Worm (Caenorhabditis elegans): ENCODE measurements around the gene ncx-8.

- no peak for TF ChIP-seq nhr-25 (tag; optimal IDR thresholded peaks at IDR 0.05)
- no peak for TF ChIP-seq nhr-23 (tag; optimal IDR thresholded peaks at IDR 0.05)
- TF ChIP-seq unc-39 (tag; optimal IDR thresholded peaks at IDR 0.05) = no peak
- no peak for TF ChIP-seq lin-15B (tag; optimal IDR thresholded peaks at IDR 0.05)
- TF ChIP-seq skn-1 (tag; optimal IDR thresholded peaks at IDR 0.05) = no peak
- TF ChIP-seq nhr-11 (tag; optimal IDR thresholded peaks at IDR 0.05) = no peak
- no peak for TF ChIP-seq fkh-10 (GFP tag; optimal IDR thresholded peaks at IDR 0.05)
- TF ChIP-seq nhr-76 (tag; optimal IDR thresholded peaks at IDR 0.05) = no peak
- TF ChIP-seq fos-1 (tag; optimal IDR thresholded peaks at IDR 0.05) = no peak
- TF ChIP-seq nhr-77 (tag; optimal IDR thresholded peaks at IDR 0.05) = no peak
- TF ChIP-seq ama-1 (optimal IDR thresholded peaks at IDR 0.05) = no peak
Measured at ce11 chrV:5031764-5032163, 44.8 kb upstream of the ncx-8 start.
